Fruit fly (Drosophila melanogaster) whole organism, prepupa: Measurements from ENCODE around the gene Gr10b.

Source experiments
- Blimp-1 ChIP-seq: fragments of 200-800 bp; sonication (Bioruptor generic); optimal IDR thresholded peaks from 3 replicates; lab custom pipeline; 2017; ENCODE audit warnings: missing biosample characterization, missing genetic modification characterization, mild to moderate bottlenecking, moderate library complexity, missing genetic modification reagents
- CG10631 ChIP-seq: fragments of 200-800 bp; sonication (Bioruptor generic); optimal IDR thresholded peaks from 2 replicates; lab custom pipeline; 2016; ENCODE audit warnings: missing biosample characterization, missing genetic modification characterization
- CG10669 ChIP-seq: fragments of 200-800 bp; sonication (Bioruptor generic); optimal IDR thresholded peaks from 3 replicates; lab custom pipeline; 2018; ENCODE audit warnings: missing biosample characterization, mild to moderate bottlenecking, missing genetic modification characterization, moderate library complexity
- CG11294 ChIP-seq: fragments of 200-800 bp; sonication (Bioruptor generic); IDR thresholded peaks from 2 replicates; pipeline ENCODE4 v1.3.6; 2022; ENCODE audit warnings: missing biosample characterization, missing genetic modification characterization
- CG11762 ChIP-seq: fragments of 200-800 bp; sonication (Bioruptor generic); optimal IDR thresholded peaks from 3 replicates; lab custom pipeline; 2016; ENCODE audit warnings: missing biosample characterization, missing genetic modification characterization; ENCODE audit not compliant: insufficient read depth
- CG15336 ChIP-seq: fragments of 200-800 bp; sonication (Bioruptor generic); IDR thresholded peaks from 2 replicates; pipeline ENCODE4 v1.3.6; 2022; ENCODE audit warnings: missing biosample characterization, missing genetic modification characterization
- CG1621 ChIP-seq: fragments of 200-800 bp; sonication (Bioruptor generic); optimal IDR thresholded peaks from 3 replicates; lab custom pipeline; 2018; ENCODE audit warnings: missing biosample characterization, mild to moderate bottlenecking, missing genetic modification characterization
- CG16779 ChIP-seq: fragments of 200-800 bp; sonication (Bioruptor generic); optimal IDR thresholded peaks from 3 replicates; lab custom pipeline; 2017; ENCODE audit warnings: missing biosample characterization, mild to moderate bottlenecking, missing genetic modification characterization
- CG3032 ChIP-seq: fragments of 200-800 bp; optimal IDR thresholded peaks from 2 replicates; lab custom pipeline; 2019; ENCODE audit warnings: missing biosample characterization, mild to moderate bottlenecking, missing genetic modification characterization, moderate library complexity
- CG31627 ChIP-seq: fragments of 200-800 bp; sonication (Bioruptor generic); optimal IDR thresholded peaks from 3 replicates; lab custom pipeline; 2016; ENCODE audit warnings: missing biosample characterization, missing genetic modification characterization
- CG32006 ChIP-seq: fragments of 200-800 bp; sonication (Bioruptor generic); optimal IDR thresholded peaks from 3 replicates; lab custom pipeline; 2017; ENCODE audit warnings: missing biosample characterization, mild to moderate bottlenecking, missing genetic modification characterization
- CG3919 ChIP-seq: fragments of 200-800 bp; sonication (Bioruptor generic); optimal IDR thresholded peaks from 3 replicates; lab custom pipeline; 2016; ENCODE audit warnings: missing biosample characterization, missing genetic modification characterization
- CG6163 ChIP-seq: fragments of 200-800 bp; sonication (Bioruptor generic); IDR thresholded peaks from 3 replicates; pipeline ENCODE4 v1.3.6; 2022; ENCODE audit warnings: missing biosample characterization, missing genetic modification characterization
- CG6276 ChIP-seq: fragments of 200-800 bp; sonication (Bioruptor generic); optimal IDR thresholded peaks from 2 replicates; lab custom pipeline; 2017; ENCODE audit warnings: missing biosample characterization, mild to moderate bottlenecking, missing genetic modification characterization
- CG6792 ChIP-seq: fragments of 200-800 bp; sonication (Bioruptor generic); optimal IDR thresholded peaks from 3 replicates; lab custom pipeline; 2016; ENCODE audit warnings: missing biosample characterization, missing genetic modification characterization
- CG6854 ChIP-seq: fragments of 200-800 bp; sonication (Bioruptor generic); optimal IDR thresholded peaks from 2 replicates; lab custom pipeline; 2017; ENCODE audit warnings: missing biosample characterization, mild to moderate bottlenecking, missing genetic modification characterization
- CG7368 ChIP-seq: fragments of 200-800 bp; sonication (Bioruptor generic); optimal IDR thresholded peaks from 3 replicates; lab custom pipeline; 2016; ENCODE audit warnings: missing biosample characterization, missing genetic modification characterization
- CG8119 ChIP-seq: fragments of 200-800 bp; sonication (Bioruptor generic); IDR thresholded peaks from 3 replicates; pipeline ENCODE4 v1.3.6; 2022; ENCODE audit warnings: missing biosample characterization, missing genetic modification characterization
- CG8319 ChIP-seq: fragments of 200-800 bp; sonication (Bioruptor generic); optimal IDR thresholded peaks from 3 replicates; lab custom pipeline; 2016; ENCODE audit warnings: missing biosample characterization, missing genetic modification characterization
- CG8632 ChIP-seq: fragments of 200-800 bp; sonication (Bioruptor generic); optimal IDR thresholded peaks from 3 replicates; lab custom pipeline; 2016; ENCODE audit warnings: missing biosample characterization, missing genetic modification characterization
- CG9139 ChIP-seq: fragments of 200-800 bp; sonication (Bioruptor generic); optimal IDR thresholded peaks from 3 replicates; lab custom pipeline; 2017; ENCODE audit warnings: missing biosample characterization, mild to moderate bottlenecking, missing genetic modification characterization
- Eip75B ChIP-seq: fragments of 200-800 bp; sonication (Bioruptor generic); optimal IDR thresholded peaks from 3 replicates; lab custom pipeline; 2016; ENCODE audit warnings: missing biosample characterization, missing genetic modification characterization
- Eip78C ChIP-seq: fragments of 200-800 bp; sonication (Bioruptor generic); peaks from one replicate; lab custom pipeline; 2016; ENCODE audit warnings: missing biosample characterization, missing genetic modification characterization
- Eip93F ChIP-seq: fragments of 200-800 bp; sonication (Bioruptor generic); optimal IDR thresholded peaks from 2 replicates; lab custom pipeline; 2016; ENCODE audit warnings: missing biosample characterization, mild to moderate bottlenecking, missing genetic modification characterization
- Ets96B ChIP-seq: fragments of 200-800 bp; optimal IDR thresholded peaks from 2 replicates; lab custom pipeline; 2019; ENCODE audit warnings: missing biosample characterization, mild to moderate bottlenecking, missing genetic modification characterization, moderate library complexity
- Gug ChIP-seq: fragments of 200-800 bp; sonication (Bioruptor generic); IDR thresholded peaks from 2 replicates; pipeline ENCODE4 v1.3.6; 2022; ENCODE audit warnings: missing biosample characterization, missing genetic modification characterization
- Hr38 ChIP-seq: sonication (Bioruptor generic); optimal IDR thresholded peaks from 2 replicates; lab custom pipeline; 2016; ENCODE audit warnings: missing biosample characterization, missing genetic modification characterization
- Lpt ChIP-seq: fragments of 200-800 bp; sonication (Bioruptor generic); optimal IDR thresholded peaks from 3 replicates; lab custom pipeline; 2016; ENCODE audit warnings: missing biosample characterization, missing genetic modification characterization
- Met ChIP-seq: fragments of 200-800 bp; sonication (Bioruptor generic); optimal IDR thresholded peaks from 3 replicates; lab custom pipeline; 2016; ENCODE audit warnings: missing biosample characterization, missing genetic modification characterization
- OdsH ChIP-seq: fragments of 200-800 bp; sonication (Bioruptor generic); optimal IDR thresholded peaks from 3 replicates; lab custom pipeline; 2016; ENCODE audit warnings: missing biosample characterization, missing genetic modification characterization
- Smox ChIP-seq: fragments of 200-800 bp; sonication (Bioruptor generic); optimal IDR thresholded peaks from 3 replicates; lab custom pipeline; 2016; ENCODE audit warnings: missing biosample characterization, missing genetic modification characterization
- Sox102F ChIP-seq: fragments of 200-800 bp; sonication (Bioruptor generic); optimal IDR thresholded peaks from 2 replicates; lab custom pipeline; 2016; ENCODE audit warnings: missing biosample characterization, mild to moderate bottlenecking, missing genetic modification characterization
- Sox14 ChIP-seq: fragments of 200-800 bp; sonication (Bioruptor generic); optimal IDR thresholded peaks from 3 replicates; lab custom pipeline; 2016; ENCODE audit warnings: missing biosample characterization, missing genetic modification characterization
- Sox15 ChIP-seq: fragments of 200-800 bp; sonication (Bioruptor generic); optimal IDR thresholded peaks from 3 replicates; lab custom pipeline; 2016; ENCODE audit warnings: missing biosample characterization, missing genetic modification characterization
- acj6 ChIP-seq: fragments of 200-800 bp; sonication (Bioruptor generic); optimal IDR thresholded peaks from 3 replicates; lab custom pipeline; 2016; ENCODE audit warnings: missing biosample characterization, missing genetic modification characterization
- cyc ChIP-seq: fragments of 200-800 bp; sonication (Bioruptor generic); optimal IDR thresholded peaks from 3 replicates; lab custom pipeline; 2016; ENCODE audit warnings: missing biosample characterization, missing genetic modification characterization
- dac ChIP-seq: fragments of 200-800 bp; sonication (Bioruptor generic); optimal IDR thresholded peaks from 2 replicates; lab custom pipeline; 2017; ENCODE audit warnings: missing biosample characterization, mild to moderate bottlenecking, missing genetic modification characterization
- dsx ChIP-seq: fragments of 200-800 bp; optimal IDR thresholded peaks from 3 replicates; lab custom pipeline; 2019; ENCODE audit warnings: missing biosample characterization, mild to moderate bottlenecking, missing genetic modification characterization, moderate library complexity; ENCODE audit not compliant: poor library complexity, severe bottlenecking
- eg ChIP-seq: fragments of 200-800 bp; sonication (Bioruptor generic); IDR thresholded peaks from 3 replicates; pipeline ENCODE4 v1.3.6; 2022; ENCODE audit warnings: missing biosample characterization, missing genetic modification characterization
- esn ChIP-seq: fragments of 200-800 bp; sonication (Bioruptor generic); optimal IDR thresholded peaks from 2 replicates; lab custom pipeline; 2016; ENCODE audit warnings: missing biosample characterization, mild to moderate bottlenecking, missing genetic modification characterization, moderate library complexity
- fd59A ChIP-seq: fragments of 200-800 bp; sonication (Bioruptor generic); optimal IDR thresholded peaks from 2 replicates; lab custom pipeline; 2017; ENCODE audit warnings: missing biosample characterization, mild to moderate bottlenecking, missing genetic modification characterization, missing genetic modification reagents
- fd85E ChIP-seq: fragments of 200-800 bp; sonication (Bioruptor generic); optimal IDR thresholded peaks from 3 replicates; lab custom pipeline; 2016; ENCODE audit warnings: missing biosample characterization, missing genetic modification characterization
- fkh ChIP-seq: fragments of 200-800 bp; sonication (Bioruptor generic); optimal IDR thresholded peaks from 3 replicates; lab custom pipeline; 2017; ENCODE audit warnings: missing biosample characterization, mild to moderate bottlenecking, missing genetic modification characterization, moderate library complexity
- lz ChIP-seq: fragments of 200-800 bp; sonication (Bioruptor generic); optimal IDR thresholded peaks from 3 replicates; lab custom pipeline; 2016; ENCODE audit warnings: missing biosample characterization, missing genetic modification characterization
- pdm3 ChIP-seq: fragments of 200-800 bp; sonication (Bioruptor generic); optimal IDR thresholded peaks from 3 replicates; lab custom pipeline; 2016; ENCODE audit warnings: missing biosample characterization, missing genetic modification characterization
- salr ChIP-seq, 2 experiments: fragments of 200-800 bp; sonication (Bioruptor generic); optimal IDR thresholded peaks; 3 replicates each; lab custom pipeline; 2016 to 2018; ENCODE audit warnings: missing biosample characterization in 2 of 2, missing genetic modification characterization in 2 of 2, mild to moderate bottlenecking in 1 of 2
- spab ChIP-seq: fragments of 200-800 bp; sonication (Bioruptor generic); optimal IDR thresholded peaks from 2 replicates; lab custom pipeline; 2017; ENCODE audit warnings: missing biosample characterization, mild to moderate bottlenecking, missing genetic modification characterization, missing genetic modification reagents
- ss ChIP-seq, 2 experiments: fragments of 200-800 bp; sonication (Bioruptor generic); optimal IDR thresholded peaks; 2 replicates in 1 of 2; 3 replicates in 1 of 2; lab custom pipeline; 2017 to 2018; ENCODE audit warnings: mild to moderate bottlenecking in 2 of 2, missing biosample characterization in 2 of 2, missing genetic modification characterization in 2 of 2, moderate library complexity in 1 of 2
- svp ChIP-seq: fragments of 200-800 bp; sonication (Bioruptor generic); peaks from one replicate; lab custom pipeline; 2016; ENCODE audit warnings: missing biosample characterization, missing genetic modification characterization
- topi ChIP-seq: fragments of 200-800 bp; sonication (Bioruptor generic); optimal IDR thresholded peaks from 3 replicates; lab custom pipeline; 2016; ENCODE audit warnings: missing biosample characterization, missing genetic modification characterization
- vri ChIP-seq: fragments of 200-800 bp; sonication (Bioruptor generic); optimal IDR thresholded peaks from 3 replicates; lab custom pipeline; 2016; ENCODE audit warnings: missing biosample characterization, mild to moderate bottlenecking, missing genetic modification characterization

Gene Gr10b

dm6 chrX:11390625-11391363, 22.2 kb downstream of the Gr10b start:
- TF ChIP-seq CG8632 (GFP tag; lab: Kevin White, UChicago) (peak; percentile 31), Hr38 (GFP tag; lab: Kevin White, UChicago) (no peak), Gug (GFP tag; lab: Robert Waterston, UW) (peak; percentile 87), spab (GFP tag; lab: Kevin White, UChicago) (peak; percentile 42), CG10631 (GFP tag; lab: Kevin White, UChicago) (peak; percentile 70), ss (GFP tag; optimal IDR thresholded peaks at IDR 0.05; lab: Kevin White, UChicago) (peak in 1 of 2 experiments; percentile 28), Smox (GFP tag; lab: Kevin White, UChicago) (peak; percentile 41), fkh (GFP tag; lab: Kevin White, UChicago) (peak; percentile 5), svp (GFP tag; lab: Kevin White, UChicago) (no peak), CG7368 (GFP tag; lab: Kevin White, UChicago) (peak; percentile 42), CG8119 (peak; percentile 83), Blimp-1 (GFP tag; lab: Kevin White, UChicago) (no peak), Sox15 (GFP tag; lab: Kevin White, UChicago) (peak; percentile 22), esn (GFP tag; lab: Kevin White, UChicago) (peak; percentile 50), vri (GFP tag; lab: Kevin White, UChicago) (no peak), CG6792 (GFP tag; lab: Kevin White, UChicago) (peak; percentile 23), CG9139 (no peak), Lpt (GFP tag; lab: Kevin White, UChicago) (peak; percentile 45), OdsH (peak; percentile 63), salr (GFP tag; optimal IDR thresholded peaks at IDR 0.05; lab: Kevin White, UChicago) (peak in 1 of 2 experiments; percentile 59), fd59A (GFP tag; lab: Kevin White, UChicago) (peak; percentile 39), Sox102F (GFP tag; lab: Kevin White, UChicago) (peak; percentile 46), CG3919 (GFP tag; lab: Kevin White, UChicago) (peak; percentile 66), acj6 (peak; percentile 53), CG11294 (GFP tag; lab: Robert Waterston, UW) (peak; percentile 73), Ets96B (peak; percentile 55), CG16779 (tag; lab: Kevin White, UChicago) (peak; percentile 43), CG1621 (tag; lab: Kevin White, UChicago) (peak; percentile 43), CG15336 (GFP tag; lab: Robert Waterston, UW) (peak; percentile 83), Eip93F (GFP tag; lab: Kevin White, UChicago) (no peak), eg (GFP tag; lab: Robert Waterston, UW) (peak; percentile 94), pdm3 (peak; percentile 65), CG6276 (GFP tag; lab: Kevin White, UChicago) (peak; percentile 83), topi (peak; percentile 44), Eip75B (GFP tag; lab: Kevin White, UChicago) (peak; percentile 68), fd85E (GFP tag; lab: Kevin White, UChicago) (no peak), Eip78C (GFP tag; lab: Kevin White, UChicago) (peak; percentile 84), CG8319 (GFP tag; lab: Kevin White, UChicago) (peak; percentile 24), CG10669 (GFP tag; lab: Kevin White, UChicago) (peak; percentile 54), dsx (GFP tag; lab: Kevin White, UChicago) (peak; percentile 33), Met (GFP tag; lab: Kevin White, UChicago) (peak; percentile 55), CG11762 (GFP tag; lab: Kevin White, UChicago) (peak; percentile 42), CG6163 (GFP tag; lab: Robert Waterston, UW) (peak; percentile 91), dac (GFP tag; lab: Kevin White, UChicago) (peak; percentile 44), Sox14 (GFP tag; lab: Kevin White, UChicago) (peak; percentile 70), CG3032 (tag; lab: Kevin White, UChicago) (peak; percentile 38), cyc (GFP tag; lab: Kevin White, UChicago) (peak; percentile 50), CG32006 (GFP tag; lab: Kevin White, UChicago) (peak; percentile 87), lz (peak; percentile 38), CG6854 (GFP tag; lab: Kevin White, UChicago) (no peak), CG31627 (GFP tag; lab: Kevin White, UChicago) (peak; percentile 58)
